Worm (Caenorhabditis elegans) whole organism, midembryonic: ENCODE data around the gene bath-10.

Experiments
- T22C8.4 ChIP-seq: fragments of 200-800 bp; sonication (Bioruptor generic); IDR thresholded peaks from 2 replicates; pipeline ENCODE4 v1.3.6; 2022; ENCODE audit warnings: missing genetic modification characterization, missing compliant biosample characterization
- cog-1 ChIP-seq: sonication (generic microtip); optimal IDR thresholded peaks from 2 replicates; lab custom pipeline; 2016; ENCODE audit warnings: missing genetic modification characterization, missing compliant biosample characterization
- flt-1 ChIP-seq: fragments of 200-800 bp; sonication (Bioruptor generic); IDR thresholded peaks from 2 replicates; pipeline ENCODE4 v1.3.6; 2022; ENCODE audit warnings: missing genetic modification characterization, missing compliant biosample characterization
- klf-2 ChIP-seq: fragments of 200-800 bp; sonication (Bioruptor generic); conservative IDR thresholded peaks from 2 replicates; pipeline ENCODE4 v1.3.6; 2022; ENCODE audit warnings: missing genetic modification reagents, missing genetic modification characterization, missing compliant biosample characterization
- ref-1 ChIP-seq: fragments of 200-800 bp; sonication (Bioruptor generic); conservative IDR thresholded peaks from 2 replicates; pipeline ENCODE4 v1.3.6; 2022; ENCODE audit warnings: missing genetic modification reagents, missing genetic modification characterization, missing compliant biosample characterization
- tab-1 ChIP-seq: fragments of 200-800 bp; sonication (Bioruptor generic); IDR thresholded peaks from 2 replicates; pipeline ENCODE4 v1.3.6; 2022; ENCODE audit warnings: missing genetic modification characterization, missing compliant biosample characterization
- ztf-29 ChIP-seq: fragments of 200-800 bp; sonication (Bioruptor generic); IDR thresholded peaks from 2 replicates; pipeline ENCODE4 v1.3.6; 2022; ENCODE audit warnings: missing genetic modification reagents, missing genetic modification characterization, missing compliant biosample characterization

DNA sequence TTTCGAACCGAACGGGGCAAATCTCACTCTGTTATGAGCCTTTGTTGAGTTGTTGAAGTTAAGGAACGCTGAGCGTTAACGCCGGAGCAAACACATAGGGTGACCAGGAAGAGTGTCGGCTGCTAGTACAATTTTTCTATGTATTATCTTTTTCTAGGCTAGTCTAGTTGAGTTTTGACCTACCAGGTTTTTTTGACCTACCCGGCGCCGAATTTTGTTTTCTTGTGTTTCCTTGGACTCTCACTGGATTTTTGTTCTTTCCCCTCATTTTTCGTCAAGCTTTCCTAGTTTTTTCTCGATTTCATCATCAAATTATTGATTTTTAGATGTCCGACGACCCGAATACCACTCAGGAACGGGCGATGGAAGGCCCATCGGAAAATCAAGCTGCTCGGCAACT is 6.6 kb downstream of the bath-10 start, which contains the start of gene T06D4.1:
- TF ChIP-seq T22C8.4 (GFP tag; lab: Robert Waterston, UW) = no peak
- TF ChIP-seq cog-1 = no peak
- TF ChIP-seq flt-1 (GFP tag; lab: Robert Waterston, UW) = no peak
- no peak for TF ChIP-seq tab-1 (GFP tag; lab: Robert Waterston, UW)
- TF ChIP-seq ztf-29 (GFP tag; lab: Robert Waterston, UW) = no peak
- TF ChIP-seq ref-1 = no peak
- no peak for TF ChIP-seq klf-2 (GFP tag; lab: Robert Waterston, UW)
